Worm (Caenorhabditis elegans) whole organism, L1 larva: ENCODE data around the gene C44B7.7.
A peak's percentile ranks its signal among the peaks of the same experiment; 100 is the strongest.

Experiments used
- C04F5.9 ChIP-seq: sonication (generic microtip); optimal IDR thresholded peaks from 2 replicates; lab custom pipeline; 2016; ENCODE audit warnings: missing genetic modification characterization, missing compliant biosample characterization
- Y116A8C.19 ChIP-seq: sonication (generic microtip); optimal IDR thresholded peaks from 2 replicates; lab custom pipeline; 2016; ENCODE audit warnings: missing compliant biosample characterization, missing genetic modification characterization, borderline replicate concordance
- alr-1 ChIP-seq: fragments of 200-800 bp; sonication (Bioruptor generic); optimal IDR thresholded peaks from 2 replicates; lab custom pipeline; 2018; ENCODE audit warnings: borderline replicate concordance, mild to moderate bottlenecking, missing genetic modification characterization, missing compliant biosample characterization
- blmp-1 ChIP-seq: fragments of 150-350 bp; optimal IDR thresholded peaks from 2 replicates; lab custom pipeline; 2014; ENCODE audit warnings: missing biosample characterization, missing genetic modification characterization
- ceh-63 ChIP-seq: fragments of 200-800 bp; sonication (Bioruptor generic); optimal IDR thresholded peaks from 2 replicates; lab custom pipeline; 2018; ENCODE audit warnings: mild to moderate bottlenecking, missing genetic modification characterization, missing compliant biosample characterization
- ceh-82 ChIP-seq, 3 experiments: fragments of 150-350 bp in 1 of 3; sonication (generic microtip) in 2 of 3; optimal IDR thresholded peaks; 2 replicates each; lab custom pipeline; 2014 to 2017; ENCODE audit warnings: missing biosample characterization in 3 of 3, missing genetic modification characterization in 3 of 3
- ceh-90 ChIP-seq: sonication (generic microtip); optimal IDR thresholded peaks from 2 replicates; lab custom pipeline; 2016; ENCODE audit warnings: missing genetic modification characterization, missing compliant biosample characterization
- dsc-1 ChIP-seq: sonication (generic microtip); optimal IDR thresholded peaks from 2 replicates; lab custom pipeline; 2016; ENCODE audit warnings: mild to moderate bottlenecking, missing genetic modification characterization, missing compliant biosample characterization
- efl-1 ChIP-seq, 4 experiments: fragments of 150-350 bp; optimal IDR thresholded peaks in 3 of 4; peaks in 1 of 4; 1 replicate in 1 of 4; 2 replicates in 3 of 4; lab custom pipeline; 2014; ENCODE audit warnings: missing biosample characterization in 2 of 4, missing genetic modification characterization in 2 of 4, missing genetic modification reagents in 2 of 4
- efl-3 ChIP-seq: fragments of 200-800 bp; sonication (Bioruptor generic); optimal IDR thresholded peaks from 2 replicates; lab custom pipeline; 2018; ENCODE audit warnings: mild to moderate bottlenecking, missing genetic modification characterization, missing compliant biosample characterization
- egl-13 ChIP-seq: sonication (generic microtip); optimal IDR thresholded peaks from 2 replicates; lab custom pipeline; 2016; ENCODE audit warnings: missing genotype, missing genetic modification reagents, missing genetic modification characterization, missing compliant biosample characterization
- egl-27 ChIP-seq, 2 experiments: fragments of 150-350 bp in 1 of 2; sonication (generic microtip); optimal IDR thresholded peaks; 3 replicates each; lab custom pipeline; 2017 to 2018; ENCODE audit warnings: missing biosample characterization in 2 of 2, missing genetic modification characterization in 2 of 2, missing genetic modification reagents in 2 of 2
- elt-2 ChIP-seq: sonication (generic microtip); optimal IDR thresholded peaks from 2 replicates; lab custom pipeline; 2016; ENCODE audit warnings: missing genetic modification characterization, mild to moderate bottlenecking, inconsistent platforms, missing compliant biosample characterization, missing genetic modification reagents
- elt-3 ChIP-seq, 6 experiments: fragments of 150-350 bp in 1 of 6; sonication (generic microtip); optimal IDR thresholded peaks; 2 replicates each; lab custom pipeline; 2017 to 2018; ENCODE audit warnings: missing biosample characterization in 6 of 6, missing genetic modification characterization in 6 of 6, inconsistent platforms in 1 of 6
- fkh-10 ChIP-seq: sonication (generic microtip); optimal IDR thresholded peaks from 2 replicates; lab custom pipeline; 2017; ENCODE audit warnings: missing biosample characterization, missing genetic modification reagents, missing genetic modification characterization
- fkh-4 ChIP-seq: sonication (generic microtip); optimal IDR thresholded peaks from 2 replicates; lab custom pipeline; 2016; ENCODE audit warnings: missing compliant biosample characterization, missing genetic modification characterization, borderline replicate concordance
- fkh-8 ChIP-seq: sonication (generic microtip); optimal IDR thresholded peaks from 2 replicates; lab custom pipeline; 2016; ENCODE audit warnings: mild to moderate bottlenecking, missing genetic modification characterization, missing compliant biosample characterization
- fos-1 ChIP-seq: fragments of 150-350 bp; optimal IDR thresholded peaks from 2 replicates; lab custom pipeline; 2014; ENCODE audit warnings: missing biosample characterization, missing genetic modification characterization
- hlh-17 ChIP-seq: fragments of 200-800 bp; sonication (Bioruptor generic); optimal IDR thresholded peaks from 2 replicates; lab custom pipeline; 2018; ENCODE audit warnings: missing genetic modification characterization, mild to moderate bottlenecking, missing compliant biosample characterization, moderate library complexity, borderline replicate concordance
- isw-1 ChIP-seq: fragments of 200-800 bp; sonication (Bioruptor generic); IDR thresholded peaks from 2 replicates; pipeline ENCODE4 v1.3.6; 2022; ENCODE audit warnings: missing genetic modification characterization, missing compliant biosample characterization
- lin-13 ChIP-seq: fragments of 150-350 bp; optimal IDR thresholded peaks from 2 replicates; lab custom pipeline; 2014; ENCODE audit warnings: missing biosample characterization, missing genetic modification reagents, missing genetic modification characterization
- lin-14 ChIP-seq: fragments of 200-800 bp; sonication (Bioruptor generic); optimal IDR thresholded peaks from 2 replicates; lab custom pipeline; 2018; ENCODE audit warnings: mild to moderate bottlenecking, missing genetic modification characterization, moderate library complexity, missing compliant biosample characterization
- lin-39 ChIP-seq: fragments of 150-350 bp; optimal IDR thresholded peaks from 2 replicates; lab custom pipeline; 2014; ENCODE audit warnings: missing biosample characterization, missing genetic modification reagents, missing genetic modification characterization
- lir-3 ChIP-seq: sonication (generic microtip); optimal IDR thresholded peaks from 2 replicates; lab custom pipeline; 2016; ENCODE audit warnings: mild to moderate bottlenecking, missing genetic modification characterization, moderate library complexity, missing compliant biosample characterization; ENCODE audit not compliant: poor library complexity
- lsy-2 ChIP-seq, 2 experiments: fragments of 150-350 bp; optimal IDR thresholded peaks; 2 replicates each; lab custom pipeline; 2014; ENCODE audit warnings: missing biosample characterization in 2 of 2, missing genetic modification characterization in 2 of 2
- mab-9 ChIP-seq: fragments of 200-800 bp; sonication (Bioruptor generic); IDR thresholded peaks from 2 replicates; pipeline ENCODE4 v1.3.6; 2022; ENCODE audit warnings: missing genetic modification reagents, missing genetic modification characterization, missing compliant biosample characterization
- mdl-1 ChIP-seq, 2 experiments: fragments of 150-350 bp; optimal IDR thresholded peaks; 2 replicates each; lab custom pipeline; 2014 to 2017; ENCODE audit warnings: missing biosample characterization in 2 of 2, missing genetic modification characterization in 2 of 2, inconsistent platforms in 1 of 2
- mef-2 ChIP-seq: fragments of 150-350 bp; optimal IDR thresholded peaks from 2 replicates; lab custom pipeline; 2014; ENCODE audit warnings: missing biosample characterization, missing genetic modification characterization
- nhr-11 ChIP-seq: fragments of 150-350 bp; optimal IDR thresholded peaks from 2 replicates; lab custom pipeline; 2014; ENCODE audit warnings: missing biosample characterization, missing genetic modification characterization
- nhr-19 ChIP-seq: fragments of 200-800 bp; sonication (Bioruptor generic); conservative IDR thresholded peaks from 2 replicates; pipeline ENCODE4 v1.3.6; 2022; ENCODE audit warnings: missing genetic modification characterization, missing compliant biosample characterization
- nhr-20 ChIP-seq: sonication (generic microtip); optimal IDR thresholded peaks from 2 replicates; lab custom pipeline; 2016; ENCODE audit warnings: mild to moderate bottlenecking, missing genetic modification characterization, missing compliant biosample characterization
- nhr-237 ChIP-seq: fragments of 150-350 bp; optimal IDR thresholded peaks from 2 replicates; lab custom pipeline; 2014; ENCODE audit warnings: missing biosample characterization, missing genetic modification characterization
- nhr-76 ChIP-seq: sonication (generic microtip); optimal IDR thresholded peaks from 2 replicates; lab custom pipeline; 2017; ENCODE audit warnings: missing biosample characterization, missing genetic modification characterization
- nhr-77 ChIP-seq: fragments of 150-350 bp; optimal IDR thresholded peaks from 2 replicates; lab custom pipeline; 2014; ENCODE audit warnings: missing biosample characterization, missing genetic modification characterization
- nhr-84 ChIP-seq: sonication (generic microtip); optimal IDR thresholded peaks from 2 replicates; lab custom pipeline; 2017; ENCODE audit warnings: missing biosample characterization, missing genetic modification characterization
- nhr-85 ChIP-seq: sonication (generic microtip); peaks from one replicate; lab custom pipeline; 2016; ENCODE audit warnings: missing genetic modification characterization, inconsistent platforms, missing compliant biosample characterization
- pqm-1 ChIP-seq: sonication (generic microtip); optimal IDR thresholded peaks from 3 replicates; lab custom pipeline; 2017; ENCODE audit warnings: missing biosample characterization, missing genetic modification characterization
- rnt-1 ChIP-seq: sonication (generic microtip); optimal IDR thresholded peaks from 2 replicates; lab custom pipeline; 2016; ENCODE audit warnings: mild to moderate bottlenecking, missing genetic modification characterization, moderate library complexity, missing compliant biosample characterization
- skn-1 ChIP-seq: fragments of 150-350 bp; optimal IDR thresholded peaks from 2 replicates; lab custom pipeline; 2014; ENCODE audit warnings: missing biosample characterization, missing genetic modification characterization
- snpc-4 ChIP-seq: fragments of 150-350 bp; optimal IDR thresholded peaks from 2 replicates; lab custom pipeline; 2014; ENCODE audit warnings: missing biosample characterization, missing genetic modification characterization
- sox-4 ChIP-seq: sonication (generic microtip); optimal IDR thresholded peaks from 2 replicates; lab custom pipeline; 2016; ENCODE audit warnings: missing genetic modification characterization, missing compliant biosample characterization
- sup-37 ChIP-seq: fragments of 200-800 bp; sonication (Bioruptor generic); optimal IDR thresholded peaks from 2 replicates; lab custom pipeline; 2018; ENCODE audit warnings: mild to moderate bottlenecking, missing genetic modification characterization, missing compliant biosample characterization
- tbx-2 ChIP-seq: sonication (generic microtip); optimal IDR thresholded peaks from 2 replicates; lab custom pipeline; 2016; ENCODE audit warnings: missing genetic modification characterization, missing compliant biosample characterization
- tlp-1 ChIP-seq: fragments of 150-350 bp; optimal IDR thresholded peaks from 2 replicates; lab custom pipeline; 2014; ENCODE audit warnings: missing biosample characterization, missing genetic modification characterization
- unc-130 ChIP-seq: fragments of 150-350 bp; optimal IDR thresholded peaks from 2 replicates; lab custom pipeline; 2017; ENCODE audit warnings: missing biosample characterization, missing genetic modification characterization, inconsistent platforms
- unc-30 ChIP-seq: sonication (generic microtip); optimal IDR thresholded peaks from 2 replicates; lab custom pipeline; 2017; ENCODE audit warnings: missing biosample characterization, missing genetic modification characterization
- unc-62 ChIP-seq: fragments of 150-350 bp; optimal IDR thresholded peaks from 2 replicates; lab custom pipeline; 2014; ENCODE audit warnings: missing biosample characterization, missing genetic modification reagents, missing genetic modification characterization
- unc-98 ChIP-seq: fragments of 200-800 bp; sonication (Bioruptor generic); IDR thresholded peaks from 2 replicates; pipeline ENCODE4 v1.3.6; 2022; ENCODE audit warnings: missing genetic modification characterization, missing compliant biosample characterization
- vab-15 ChIP-seq: sonication (generic microtip); optimal IDR thresholded peaks from 2 replicates; lab custom pipeline; 2017; ENCODE audit warnings: missing genotype, mild to moderate bottlenecking, missing genetic modification characterization, missing compliant biosample characterization
- zag-1 ChIP-seq: fragments of 150-350 bp; optimal IDR thresholded peaks from 2 replicates; lab custom pipeline; 2014; ENCODE audit warnings: missing biosample characterization, missing genetic modification characterization
- ztf-11 ChIP-seq, 2 experiments: sonication (generic microtip); optimal IDR thresholded peaks; 2 replicates each; lab custom pipeline; 2016 to 2017; ENCODE audit warnings: missing genetic modification characterization in 2 of 2, missing biosample characterization in 1 of 2, missing compliant biosample characterization in 1 of 2
- ztf-4 ChIP-seq: fragments of 150-350 bp; optimal IDR thresholded peaks from 2 replicates; lab custom pipeline; 2014; ENCODE audit warnings: missing biosample characterization, missing genetic modification characterization

The C44B7.7 gene

ce11 chrII:6913309-6913708 lies 33.3 kb upstream of the C44B7.7 start, which contains the start of gene cyn-10:
Gene cyn-10 (minus strand): TSS chrII:6913365.
- TF ChIP-seq unc-98 (peak; percentile 97), unc-30 (no peak), unc-130 (tag; lab: Kevin White, UChicago) (peak; percentile 84), nhr-85 (tag; lab: Kevin White, UChicago) (peak; percentile 96), zag-1 (tag; lab: Kevin White, UChicago) (no peak), tlp-1 (tag; lab: Kevin White, UChicago) (no peak), Y116A8C.19 (tag; lab: Kevin White, UChicago) (peak; percentile 91), lin-14 (GFP tag; lab: Kevin White, UChicago) (peak; percentile 81), sox-4 (tag; lab: Kevin White, UChicago) (peak; percentile 95), sup-37 (GFP tag; lab: Kevin White, UChicago) (peak; percentile 71), alr-1 (no peak), nhr-11 (tag; lab: Kevin White, UChicago) (peak; percentile 13), fkh-4 (tag; lab: Kevin White, UChicago) (peak; percentile 98), lin-13 (GFP tag; lab: Kevin White, UChicago) (peak; percentile 31), dsc-1 (tag; lab: Kevin White, UChicago) (peak; percentile 97), C04F5.9 (peak; percentile 95), mef-2 (tag; lab: Kevin White, UChicago) (no peak), nhr-77 (tag; lab: Kevin White, UChicago) (no peak), rnt-1 (tag; lab: Kevin White, UChicago) (peak; percentile 99), ztf-11 (tag; optimal IDR thresholded peaks at IDR 0.05; lab: Kevin White, UChicago) (peak in 1 of 2 experiments; percentile 99), tbx-2 (tag; lab: Kevin White, UChicago) (peak; percentile 94), elt-2 (peak; percentile 82), skn-1 (tag; lab: Kevin White, UChicago) (peak; percentile 58), nhr-19 (GFP tag; lab: Robert Waterston, UW) (peak; percentile 95), lir-3 (peak; percentile 97), unc-62 (GFP tag; lab: Kevin White, UChicago) (no peak), mdl-1 (tag; optimal IDR thresholded peaks at IDR 0.05; lab: Kevin White, UChicago) (peak in 1 of 2 experiments; percentile 29), mab-9 (GFP tag; lab: Robert Waterston, UW) (peak; percentile 95), ceh-63 (GFP tag; lab: Kevin White, UChicago) (peak; percentile 79), ztf-4 (peak; percentile 66), fkh-10 (no peak), blmp-1 (tag; lab: Kevin White, UChicago) (peak; percentile 61), elt-3 (tag; optimal IDR thresholded peaks at IDR 0.05; lab: Kevin White, UChicago) (peak in 2 of 6 experiments; percentile 52 to 71), snpc-4 (tag; lab: Kevin White, UChicago) (peak; percentile 44), vab-15 (peak; percentile 72), ceh-82 (tag; optimal IDR thresholded peaks at IDR 0.05; lab: Kevin White, UChicago) (peak; percentile 67 to 80 (median 72)), fos-1 (tag; lab: Kevin White, UChicago) (no peak), pqm-1 (no peak), nhr-237 (tag; lab: Kevin White, UChicago) (no peak), egl-13 (tag; lab: Kevin White, UChicago) (peak; percentile 96), egl-27 (tag; optimal IDR thresholded peaks at IDR 0.05; lab: Kevin White, UChicago) (no peak), fkh-8 (tag; lab: Kevin White, UChicago) (peak; percentile 77), nhr-84 (tag; lab: Kevin White, UChicago) (no peak), nhr-76 (no peak), nhr-20 (tag; lab: Kevin White, UChicago) (peak; percentile 92), efl-1 (optimal IDR thresholded peaks at IDR 0.05; lab: Kevin White, UChicago) (peak; percentile 97 to 98), efl-1 (GFP tag; optimal IDR thresholded peaks at IDR 0.05 in 1 of 2; lab: Kevin White, UChicago) (peak; percentile 97 to 100), isw-1 (GFP tag; lab: Robert Waterston, UW) (peak; percentile 87), hlh-17 (GFP tag; lab: Kevin White, UChicago) (peak; percentile 87), efl-3 (GFP tag; lab: Kevin White, UChicago) (peak; percentile 75), ceh-90 (tag; lab: Kevin White, UChicago) (peak; percentile 99), lsy-2 (tag; optimal IDR thresholded peaks at IDR 0.05; lab: Kevin White, UChicago) (peak; percentile 76 to 85), lin-39 (tag; lab: Kevin White, UChicago) (peak; percentile 52)
